Worm (Caenorhabditis elegans): ENCODE results near the gene ZK1236.9.

DNA sequence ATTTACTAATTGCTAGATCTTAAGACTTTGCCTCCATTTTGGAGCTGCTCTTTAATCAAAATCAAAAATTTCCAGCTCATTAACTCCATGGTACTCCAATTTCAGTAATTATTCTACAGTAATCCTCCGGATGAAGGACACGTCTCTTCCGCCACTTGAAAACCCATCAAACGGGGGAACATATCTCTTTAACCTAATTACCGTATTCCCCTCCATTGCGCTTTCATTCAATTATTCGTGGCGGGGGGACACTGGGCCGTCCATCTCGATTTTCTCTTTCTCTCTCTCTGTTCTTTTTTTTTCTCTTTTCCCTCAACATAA lies 18.1 kb downstream of the ZK1236.9 start:
- no peak for TF ChIP-seq ztf-6 (GFP tag; IDR thresholded peaks at IDR 0.05)
- no peak for TF ChIP-seq ama-1 (optimal IDR thresholded peaks at IDR 0.05)
- TF ChIP-seq ama-1 (GFP tag; optimal IDR thresholded peaks at IDR 0.05), result no peak
- TF ChIP-seq Y67H2A.10 (GFP tag; conservative IDR thresholded peaks at IDR 0.05), result no peak
